Worm (Caenorhabditis elegans) whole organism, early embryonic: Measurements from ENCODE around the gene C52A10.3.

ENCODE experiments used
- B0310.2 ChIP-seq: sonication (generic microtip); optimal IDR thresholded peaks from 2 replicates; lab custom pipeline; 2016; ENCODE audit warnings: mild to moderate bottlenecking, missing genetic modification characterization, missing compliant biosample characterization
- ama-1 ChIP-seq: fragments of 150-350 bp; optimal IDR thresholded peaks from 2 replicates; lab custom pipeline; 2014
- ets-7 ChIP-seq: sonication (generic microtip); optimal IDR thresholded peaks from 2 replicates; lab custom pipeline; 2016; ENCODE audit warnings: missing genotype, missing genetic modification characterization, missing compliant biosample characterization
- flt-1 ChIP-seq: fragments of 200-800 bp; sonication (Bioruptor generic); IDR thresholded peaks from 2 replicates; pipeline ENCODE4 v1.3.6; 2022; ENCODE audit warnings: missing genetic modification characterization, missing compliant biosample characterization
- hmbx-1 ChIP-seq: sonication (generic microtip); optimal IDR thresholded peaks from 2 replicates; lab custom pipeline; 2016; ENCODE audit warnings: mild to moderate bottlenecking, missing genetic modification characterization, missing compliant biosample characterization
- hmg-4 ChIP-seq: fragments of 200-800 bp; sonication (Bioruptor generic); optimal IDR thresholded peaks from 2 replicates; lab custom pipeline; 2018; ENCODE audit warnings: mild to moderate bottlenecking, missing genetic modification characterization, missing compliant biosample characterization
- hnd-1 ChIP-seq: sonication (generic microtip); optimal IDR thresholded peaks from 2 replicates; lab custom pipeline; 2016; ENCODE audit warnings: missing genetic modification characterization, missing compliant biosample characterization
- scrt-1 ChIP-seq: fragments of 200-800 bp; sonication (Bioruptor generic); IDR thresholded peaks from 2 replicates; pipeline ENCODE4 v1.3.6; 2022; ENCODE audit warnings: missing genetic modification characterization, missing compliant biosample characterization
- sea-1 ChIP-seq: fragments of 200-800 bp; sonication (Bioruptor generic); conservative IDR thresholded peaks from 2 replicates; pipeline ENCODE4 v1.3.6; 2022; ENCODE audit warnings: missing genetic modification characterization, missing compliant biosample characterization
- tbx-11 ChIP-seq: fragments of 200-800 bp; sonication (Bioruptor generic); IDR thresholded peaks from 2 replicates; pipeline ENCODE4 v1.3.6; 2022; ENCODE audit warnings: missing genetic modification characterization, missing compliant biosample characterization

ce11 chrV:5237116-5237515 lies 2.2 kb downstream of the C52A10.3 start, which contains the start of gene cest-35.2:
- TF ChIP-seq tbx-11 (GFP tag; lab: Robert Waterston, UW): no peak
- no peak for TF ChIP-seq ama-1 (lab: Kevin White, UChicago)
- no peak for TF ChIP-seq hnd-1 (tag; lab: Kevin White, UChicago)
- no peak for TF ChIP-seq scrt-1 (GFP tag; lab: Robert Waterston, UW)
- TF ChIP-seq sea-1: no peak
- no peak for TF ChIP-seq ets-7 (tag; lab: Kevin White, UChicago)
- TF ChIP-seq B0310.2 (tag; lab: Kevin White, UChicago): no peak
- TF ChIP-seq hmbx-1 (tag; lab: Kevin White, UChicago): no peak
- no peak for TF ChIP-seq flt-1 (GFP tag; lab: Robert Waterston, UW)
- TF ChIP-seq hmg-4 (GFP tag; lab: Kevin White, UChicago): no peak
